Worm (Caenorhabditis elegans): ENCODE results near the gene C17G10.1.

Gene C17G10.1

DNA sequence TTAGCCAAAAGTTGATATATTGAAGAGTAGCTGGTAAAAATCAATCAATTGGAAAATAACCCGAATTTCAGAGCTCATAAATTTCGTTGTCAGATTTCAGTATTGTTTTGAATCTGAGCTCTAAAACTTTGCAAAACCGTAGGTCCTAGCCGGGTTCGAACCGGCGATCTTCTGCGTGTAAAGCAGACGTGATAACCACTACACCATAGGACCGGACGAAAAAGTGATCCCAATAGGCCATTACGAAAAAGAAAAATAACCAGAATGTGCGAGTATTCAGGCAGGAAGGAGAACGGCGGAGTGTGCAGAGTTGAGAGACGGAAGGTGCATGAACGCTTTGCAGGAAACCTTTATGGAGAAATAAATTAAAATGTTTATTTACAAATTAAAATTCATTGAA lies 19.3 kb upstream of the C17G10.1 start:
- TF ChIP-seq hlh-26 (GFP tag; conservative IDR thresholded peaks at IDR 0.05) (no peak), F49E8.2 (tag; optimal IDR thresholded peaks at IDR 0.05; ENCODE audit: insufficient read depth) (no peak), F55B11.4 (tag; optimal IDR thresholded peaks at IDR 0.05; ENCODE audit: borderline replicate concordance, insufficient read depth) (no peak), tbx-9 (tag; optimal IDR thresholded peaks at IDR 0.05; ENCODE audit: borderline replicate concordance) (no peak), F23B12.7 (tag; optimal IDR thresholded peaks at IDR 0.05; ENCODE audit: insufficient read depth) (peak; percentile 81), zim-3 (tag; optimal IDR thresholded peaks at IDR 0.05) (peak; percentile 35), ztf-26 (tag; optimal IDR thresholded peaks at IDR 0.05) (peak; percentile 7), B0261.1 (tag; optimal IDR thresholded peaks at IDR 0.05) (peak; percentile 90), athp-1 (tag; optimal IDR thresholded peaks at IDR 0.05) (peak; percentile 50), snpc-1.3 (tag; optimal IDR thresholded peaks at IDR 0.05; ENCODE audit: insufficient read depth) (peak; percentile 80), egrh-3 (GFP tag; IDR thresholded peaks at IDR 0.05) (no peak), lin-35 (GFP tag; optimal IDR thresholded peaks at IDR 0.05) (peak in 1 of 3 experiments; percentile 62), dpl-1 (GFP tag; optimal IDR thresholded peaks at IDR 0.05) (no peak), snpc-4 (GFP tag; optimal IDR thresholded peaks at IDR 0.05) (peak; percentile 54), snpc-4 (tag; optimal IDR thresholded peaks at IDR 0.05) (peak; percentile 25 to 86 (median 70)), lin-40 (tag; optimal IDR thresholded peaks at IDR 0.05) (peak; percentile 48), attf-5 (GFP tag; optimal IDR thresholded peaks at IDR 0.05) (peak; percentile 30), egl-44 (GFP tag; IDR thresholded peaks at IDR 0.05) (no peak), nhr-90 (tag; optimal IDR thresholded peaks at IDR 0.05) (peak; percentile 66), nhr-120 (GFP tag; IDR thresholded peaks at IDR 0.05) (no peak), F39B2.1 (GFP tag; IDR thresholded peaks at IDR 0.05) (no peak), B0035.1 (tag; optimal IDR thresholded peaks at IDR 0.05) (peak; percentile 15), mxl-1 (tag; optimal IDR thresholded peaks at IDR 0.05) (peak; percentile 41), F10E7.11 (tag; optimal IDR thresholded peaks at IDR 0.05) (no peak), tbp1 (GFP tag; optimal IDR thresholded peaks at IDR 0.05) (peak; percentile 99), cebp-2 (GFP tag; IDR thresholded peaks at IDR 0.05) (peak; percentile 60; the same call in 1 of the 2 replicates), hrde-1 (tag; optimal IDR thresholded peaks at IDR 0.05; ENCODE audit: borderline replicate concordance) (no peak), Y95B8A.8 (GFP tag; IDR thresholded peaks at IDR 0.05) (no peak), hmg-1.2 (GFP tag; IDR thresholded peaks at IDR 0.05) (peak; percentile 71), F57C9.4 (tag; optimal IDR thresholded peaks at IDR 0.05) (no peak), hsf-1 (GFP tag; IDR thresholded peaks at IDR 0.05) (no peak), xnd-1 (tag; optimal IDR thresholded peaks at IDR 0.05) (no peak), ceh-79 (tag; optimal IDR thresholded peaks at IDR 0.05) (no peak), Y67H2A.10 (GFP tag; conservative IDR thresholded peaks at IDR 0.05) (no peak), dpff-1 (tag; optimal IDR thresholded peaks at IDR 0.05) (no peak), lsl-1 (GFP tag; optimal IDR thresholded peaks at IDR 0.05) (peak; percentile 8), attf-6 (GFP tag; IDR thresholded peaks at IDR 0.05) (peak; percentile 70), ztf-6 (GFP tag; IDR thresholded peaks at IDR 0.05) (no peak), nhr-80 (tag; optimal IDR thresholded peaks at IDR 0.05) (peak; percentile 28), nfya-2 (GFP tag; IDR thresholded peaks at IDR 0.05) (no peak), madf-10 (tag; optimal IDR thresholded peaks at IDR 0.05) (peak; percentile 1), aptf-3 (GFP tag; IDR thresholded peaks at IDR 0.05) (no peak), nfya-1 (tag; optimal IDR thresholded peaks at IDR 0.05; ENCODE audit: borderline replicate concordance, insufficient read depth) (no peak), unc-62 (GFP tag; optimal IDR thresholded peaks at IDR 0.05) (no peak), ZK185.1 (tag; optimal IDR thresholded peaks at IDR 0.05; ENCODE audit: poor library complexity, severe bottlenecking) (peak; percentile 51), F22D6.2 (tag; optimal IDR thresholded peaks at IDR 0.05) (no peak), lin-54 (GFP tag; optimal IDR thresholded peaks at IDR 0.05) (peak; percentile 58), ceh-58 (GFP tag; IDR thresholded peaks at IDR 0.05) (no peak), Y53G8AR.9 (GFP tag; conservative IDR thresholded peaks at IDR 0.05) (no peak)

All from whole organism, young adult.